Fruit fly (Drosophila melanogaster): ENCODE data around the gene Elp1.

The Elp1 gene

dm6 chr3R:11657786-11658193, 7.0 kb downstream of the Elp1 start (continued):
- TF ChIP-seq amos (GFP tag; IDR thresholded peaks at IDR 0.05; ENCODE audit: partially characterized antibody) (no peak), CG3407 (GFP tag; optimal IDR thresholded peaks at IDR 0.05) (no peak), peb (GFP tag; IDR thresholded peaks at IDR 0.05) (no peak), hbn (GFP tag; IDR thresholded peaks at IDR 0.05; ENCODE audit: partially characterized antibody) (no peak), CG11398 (GFP tag; optimal IDR thresholded peaks at IDR 0.05) (no peak), Gsc (GFP tag; IDR thresholded peaks at IDR 0.05) (no peak), rib (GFP tag; IDR thresholded peaks at IDR 0.05) (no peak), CG16815 (GFP tag; optimal IDR thresholded peaks at IDR 0.05) (no peak), run (tag; optimal IDR thresholded peaks at IDR 0.05) (no peak), CG8924 (tag; optimal IDR thresholded peaks at IDR 0.05) (peak; percentile 13), CG12659 (GFP tag; optimal IDR thresholded peaks at IDR 0.05) (no peak), CG1647 (GFP tag; optimal IDR thresholded peaks at IDR 0.05) (no peak), CG17802 (tag; optimal IDR thresholded peaks at IDR 0.05) (no peak), fd102C (GFP tag; optimal IDR thresholded peaks at IDR 0.05) (no peak), Ets65A (GFP tag) (peak; percentile 78), Stat92E (GFP tag; optimal IDR thresholded peaks at IDR 0.05) (no peak), exex (tag; optimal IDR thresholded peaks at IDR 0.05) (no peak), Nf-YA (GFP tag; IDR thresholded peaks at IDR 0.05) (no peak), H15 (GFP tag; IDR thresholded peaks at IDR 0.05) (no peak), Oli (tag; optimal IDR thresholded peaks at IDR 0.05) (no peak), D (optimal IDR thresholded peaks at IDR 0.05) (no peak), D (GFP tag; optimal IDR thresholded peaks at IDR 0.05) (no peak), CG3726 (GFP tag; IDR thresholded peaks at IDR 0.05) (no peak), CG30020 (tag; optimal IDR thresholded peaks at IDR 0.05) (no peak), CG3995 (GFP tag; optimal IDR thresholded peaks at IDR 0.05) (no peak), nmo (GFP tag; optimal IDR thresholded peaks at IDR 0.05) (peak; percentile 16), phol (tag; optimal IDR thresholded peaks at IDR 0.05) (no peak), CG9876 (GFP tag; optimal IDR thresholded peaks at IDR 0.05) (no peak), Sox102F (GFP tag; optimal IDR thresholded peaks at IDR 0.05) (peak; percentile 10), unpg (GFP tag; optimal IDR thresholded peaks at IDR 0.05) (peak; percentile 48), CG6791 (GFP tag; IDR thresholded peaks at IDR 0.05; ENCODE audit: partially characterized antibody) (no peak), CG5245 (GFP tag; optimal IDR thresholded peaks at IDR 0.05) (no peak), CG30403 (GFP tag; optimal IDR thresholded peaks at IDR 0.05) (peak; percentile 23), CG18011 (GFP tag; optimal IDR thresholded peaks at IDR 0.05) (no peak), Vsx1 (GFP tag; optimal IDR thresholded peaks at IDR 0.05) (no peak), CG31388 (GFP tag; optimal IDR thresholded peaks at IDR 0.05) (no peak), tgo (GFP tag; IDR thresholded peaks at IDR 0.05) (no peak), trh (GFP tag; optimal IDR thresholded peaks at IDR 0.05) (no peak), sob (GFP tag; IDR thresholded peaks at IDR 0.05) (peak; percentile 16; the same call in 1 of the 2 replicates), Dad (GFP tag; optimal IDR thresholded peaks at IDR 0.05) (no peak), Rx (GFP tag; IDR thresholded peaks at IDR 0.05) (no peak), her (GFP tag; optimal IDR thresholded peaks at IDR 0.05) (peak; percentile 20), Adf1 (GFP tag; IDR thresholded peaks at IDR 0.05) (no peak), CG11695 (GFP tag; IDR thresholded peaks at IDR 0.05) (no peak), chn (GFP tag; optimal IDR thresholded peaks at IDR 0.05) (no peak), ci (GFP tag; IDR thresholded peaks at IDR 0.05) (no peak), D19B (GFP tag; optimal IDR thresholded peaks at IDR 0.05) (no peak), CG2116 (GFP tag; optimal IDR thresholded peaks at IDR 0.05) (no peak), Sry-β (GFP tag; optimal IDR thresholded peaks at IDR 0.05) (no peak), dmrt11E (tag; optimal IDR thresholded peaks at IDR 0.05) (peak; percentile 45), nau (GFP tag; optimal IDR thresholded peaks at IDR 0.05) (no peak), CG13123 (GFP tag; optimal IDR thresholded peaks at IDR 0.05) (no peak)
